Worm (Caenorhabditis elegans): ENCODE measurements around the gene C39B5.10.
A peak's percentile ranks its signal among the peaks of the same experiment; 100 is the strongest.

ce11 chrIII:2280569-2280968, 41.1 kb upstream of the C39B5.10 start, which contains the start of gene Y54F10BM.22:
- no peak for TF ChIP-seq nhr-71 (tag; optimal IDR thresholded peaks at IDR 0.05)
- no peak for TF ChIP-seq ztf-11 (tag; optimal IDR thresholded peaks at IDR 0.05)
- TF ChIP-seq nhr-237 (tag; optimal IDR thresholded peaks at IDR 0.05), result no peak
- peak in 2 of 6 experiments; percentile 41 to 83 for TF ChIP-seq elt-3 (tag; optimal IDR thresholded peaks at IDR 0.05)
